Worm (Caenorhabditis elegans): Measurements from ENCODE around the gene cdc-48.2.
A peak's percentile ranks its signal among the peaks of the same experiment; 100 is the strongest.

Gene cdc-48.2

DNA sequence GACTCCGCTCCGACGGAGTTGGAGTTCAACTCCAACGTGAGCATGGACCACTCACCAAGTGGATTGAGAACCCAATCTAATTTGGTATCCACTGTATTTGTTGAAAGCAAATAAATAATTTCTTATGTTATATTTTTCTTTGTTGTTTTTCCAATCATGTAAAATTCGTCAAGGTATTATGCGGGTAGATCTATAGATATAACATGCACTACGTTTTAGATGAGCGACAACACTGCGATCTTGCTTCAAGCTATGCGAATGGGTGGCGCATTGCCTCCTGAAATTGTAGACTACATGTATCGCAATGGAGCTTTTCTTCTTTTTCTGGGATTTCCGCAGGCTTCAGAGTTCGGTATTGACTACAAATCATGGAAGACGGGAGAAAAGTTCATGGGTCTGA lies 6.2 kb downstream of the cdc-48.2 start, which contains the start of gene F10B5.2:
Gene F10B5.2, plus strand, starts transcription at position 220 of the 400 bp plus-strand sequence.
- TF ChIP-seq lin-15B (tag; optimal IDR thresholded peaks at IDR 0.05) (no peak), lin-1 (GFP tag; IDR thresholded peaks at IDR 0.05) (no peak), lin-38 (GFP tag; IDR thresholded peaks at IDR 0.05) (peak; percentile 50), T26A8.4 (GFP tag; IDR thresholded peaks at IDR 0.05) (no peak), unc-130 (GFP tag; optimal IDR thresholded peaks at IDR 0.05) (peak; percentile 8), ztf-7 (tag; optimal IDR thresholded peaks at IDR 0.05) (no peak), lim-7 (GFP tag; IDR thresholded peaks at IDR 0.05) (no peak), mdt-29 (GFP tag; IDR thresholded peaks at IDR 0.05) (no peak), hlh-11 (tag; optimal IDR thresholded peaks at IDR 0.05) (no peak), arid-1 (GFP tag; conservative IDR thresholded peaks at IDR 0.05) (0 out of 2 replicates have a peak, but pooled peaks have one; percentile 54), zip-2 (tag; optimal IDR thresholded peaks at IDR 0.05) (no peak), egl-43 (GFP tag; IDR thresholded peaks at IDR 0.05) (no peak), duxl-1 (tag; optimal IDR thresholded peaks at IDR 0.05; ENCODE audit: poor library complexity) (no peak), ceh-62 (tag; optimal IDR thresholded peaks at IDR 0.05) (no peak), hmg-1.1 (GFP tag; IDR thresholded peaks at IDR 0.05) (no peak), daf-12 (tag; optimal IDR thresholded peaks at IDR 0.05) (no peak), fkh-10 (GFP tag; optimal IDR thresholded peaks at IDR 0.05) (no peak), attf-4 (tag; optimal IDR thresholded peaks at IDR 0.05) (no peak), aha-1 (tag) (no peak), ZK546.5 (tag; optimal IDR thresholded peaks at IDR 0.05) (no peak), jun-1 (tag; optimal IDR thresholded peaks at IDR 0.05) (no peak), dmd-6 (GFP tag; IDR thresholded peaks at IDR 0.05) (no peak), nhr-77 (tag; optimal IDR thresholded peaks at IDR 0.05) (no peak), dve-1 (tag; optimal IDR thresholded peaks at IDR 0.05; ENCODE audit: insufficient read depth) (no peak), ceh-44 (GFP tag; IDR thresholded peaks at IDR 0.05) (no peak), fos-1 (tag; optimal IDR thresholded peaks at IDR 0.05) (no peak), madf-5 (GFP tag; IDR thresholded peaks at IDR 0.05) (no peak), ZK337.2 (GFP tag; IDR thresholded peaks at IDR 0.05) (no peak), nhr-237 (tag; optimal IDR thresholded peaks at IDR 0.05) (no peak), ceh-32 (tag; optimal IDR thresholded peaks at IDR 0.05; ENCODE audit: poor library complexity) (no peak), sdz-12 (GFP tag; optimal IDR thresholded peaks at IDR 0.05) (no peak), daf-19 (GFP tag; conservative IDR thresholded peaks at IDR 0.05) (0 out of 2 replicates have a peak, but pooled peaks have one; percentile 41), snpc-1.2 (GFP tag; IDR thresholded peaks at IDR 0.05) (0 out of 2 replicates have a peak, but pooled peaks have one; percentile 49), ceh-28 (tag; optimal IDR thresholded peaks at IDR 0.05) (no peak), mdl-1 (tag; optimal IDR thresholded peaks at IDR 0.05) (no peak), egl-27 (tag; optimal IDR thresholded peaks at IDR 0.05) (no peak), daf-8 (GFP tag; IDR thresholded peaks at IDR 0.05) (no peak), snpc-4 (tag; optimal IDR thresholded peaks at IDR 0.05) (no peak), Y5F2A.4 (GFP tag; optimal IDR thresholded peaks at IDR 0.05) (no peak), nhr-28 (tag; optimal IDR thresholded peaks at IDR 0.05) (no peak), F26F4.8 (GFP tag; conservative IDR thresholded peaks at IDR 0.05) (0 out of 2 replicates have a peak, but pooled peaks have one; percentile 48), F49E8.2 (tag; optimal IDR thresholded peaks at IDR 0.05; ENCODE audit: borderline replicate concordance) (peak; percentile 61), tra-1 (GFP tag; IDR thresholded peaks at IDR 0.05) (no peak), unc-62 (GFP tag; optimal IDR thresholded peaks at IDR 0.05 in 1 of 2) (no peak), unc-62 (tag; optimal IDR thresholded peaks at IDR 0.05) (no peak), dpl-1 (GFP tag; optimal IDR thresholded peaks at IDR 0.05) (no peak), spr-3 (GFP tag; optimal IDR thresholded peaks at IDR 0.05) (no peak), D1046.2 (GFP tag; IDR thresholded peaks at IDR 0.05) (no peak), Y75B8A.6 (GFP tag; IDR thresholded peaks at IDR 0.05) (no peak), rbr-2 (tag; optimal IDR thresholded peaks at IDR 0.05) (no peak), zfp-2 (tag; optimal IDR thresholded peaks at IDR 0.05) (no peak), dmd-9 (GFP tag; IDR thresholded peaks at IDR 0.05) (no peak), ceh-82 (tag; optimal IDR thresholded peaks at IDR 0.05) (no peak)
